Worm (Caenorhabditis elegans) whole organism, L3 larva: ENCODE measurements around the gene acs-5.

Experiments used
- fkh-10 ChIP-seq: sonication (generic microtip); optimal IDR thresholded peaks from 2 replicates; lab custom pipeline; 2017; ENCODE audit warnings: missing biosample characterization, missing genetic modification reagents, missing genetic modification characterization
- skn-1 ChIP-seq: fragments of 150-350 bp; optimal IDR thresholded peaks from 2 replicates; lab custom pipeline; 2014; ENCODE audit warnings: missing biosample characterization, missing genetic modification characterization

DNA sequence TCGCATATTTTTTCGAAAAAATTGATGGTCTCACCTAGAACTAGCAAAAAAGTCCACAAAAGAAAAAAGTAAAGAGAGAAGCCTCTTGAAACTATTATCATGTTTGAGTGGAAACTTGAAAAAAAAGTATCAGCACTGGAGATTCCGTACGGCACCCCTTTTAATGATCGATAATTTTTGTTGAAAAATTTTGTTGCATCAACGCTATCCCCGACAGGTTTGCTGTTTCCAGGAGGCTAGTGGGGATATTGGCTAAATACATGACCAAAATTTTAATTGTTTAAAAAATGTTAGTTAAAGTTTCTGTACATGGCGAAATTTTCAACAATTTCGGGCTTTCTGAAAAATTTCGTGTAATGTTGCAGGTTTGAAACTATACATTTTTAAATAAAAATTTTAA lies 47.8 kb downstream of the acs-5 start, which contains the start of gene T28A8.2:
- no peak for TF ChIP-seq skn-1
- no peak for TF ChIP-seq fkh-10 (GFP tag; lab: Kevin White, UChicago)
